Worm (Caenorhabditis elegans) whole organism, late embryonic: Measurements from ENCODE around the gene cyp-33A1.

Experiments used
- C08G9.2 ChIP-seq: sonication (generic microtip); optimal IDR thresholded peaks from 2 replicates; lab custom pipeline; 2016; ENCODE audit warnings: mild to moderate bottlenecking, missing genetic modification characterization, moderate library complexity, missing compliant biosample characterization
- ama-1 ChIP-seq: fragments of 150-350 bp; optimal IDR thresholded peaks from 2 replicates; lab custom pipeline; 2014
- ceh-2 ChIP-seq: sonication (generic microtip); optimal IDR thresholded peaks from 2 replicates; lab custom pipeline; 2016; ENCODE audit warnings: missing genotype, missing genetic modification characterization, missing compliant biosample characterization
- ceh-45 ChIP-seq: fragments of 200-800 bp; sonication (Bioruptor generic); IDR thresholded peaks from 2 replicates; pipeline ENCODE4 v1.3.6; 2022; ENCODE audit warnings: missing genetic modification reagents, missing genetic modification characterization, missing compliant biosample characterization
- ceh-9 ChIP-seq: sonication (generic microtip); optimal IDR thresholded peaks from 2 replicates; lab custom pipeline; 2016; ENCODE audit warnings: mild to moderate bottlenecking, missing genetic modification characterization, inconsistent platforms, missing compliant biosample characterization
- dve-1 ChIP-seq: sonication (generic microtip); optimal IDR thresholded peaks from 2 replicates; lab custom pipeline; 2017; ENCODE audit warnings: antibody characterized with exemption, mild to moderate bottlenecking, missing genetic modification characterization, missing compliant biosample characterization
- elt-2 ChIP-seq: sonication (generic microtip); optimal IDR thresholded peaks from 2 replicates; lab custom pipeline; 2016; ENCODE audit warnings: missing genetic modification reagents, missing genetic modification characterization, missing compliant biosample characterization
- fkh-10 ChIP-seq: fragments of 150-350 bp; optimal IDR thresholded peaks from 2 replicates; lab custom pipeline; 2014; ENCODE audit warnings: missing biosample characterization, missing genetic modification reagents, missing genetic modification characterization
- hlh-13 ChIP-seq: fragments of 200-800 bp; sonication (Bioruptor generic); optimal IDR thresholded peaks from 2 replicates; lab custom pipeline; 2018; ENCODE audit warnings: mild to moderate bottlenecking, missing genetic modification characterization, missing compliant biosample characterization
- nfya-1 ChIP-seq: sonication (generic microtip); optimal IDR thresholded peaks from 2 replicates; lab custom pipeline; 2017; ENCODE audit warnings: missing genetic modification characterization, mild to moderate bottlenecking, missing compliant biosample characterization, antibody characterized with exemption, moderate library complexity
- pqm-1 ChIP-seq: sonication (generic microtip); optimal IDR thresholded peaks from 2 replicates; lab custom pipeline; 2016; ENCODE audit warnings: missing genetic modification characterization, missing compliant biosample characterization
- pros-1 ChIP-seq: fragments of 150-350 bp; optimal IDR thresholded peaks from 2 replicates; lab custom pipeline; 2014; ENCODE audit warnings: missing biosample characterization, missing genetic modification reagents, missing genetic modification characterization
- tbx-2 ChIP-seq: sonication (generic microtip); optimal IDR thresholded peaks from 2 replicates; lab custom pipeline; 2016; ENCODE audit warnings: missing genetic modification characterization, missing compliant biosample characterization

ce11 chrV:7713072-7713471 is 31.8 kb upstream of the cyp-33A1 start, which contains the start of gene ZK105.13:
- TF ChIP-seq ceh-9 (tag; lab: Kevin White, UChicago) (no peak), pros-1 (no peak), elt-2 (tag; lab: Kevin White, UChicago) (no peak), tbx-2 (tag; lab: Kevin White, UChicago) (no peak), ceh-45 (GFP tag; lab: Robert Waterston, UW) (no peak), ama-1 (lab: Kevin White, UChicago) (no peak), C08G9.2 (tag; lab: Kevin White, UChicago) (no peak), ceh-2 (tag; lab: Kevin White, UChicago) (no peak), pqm-1 (tag; lab: Kevin White, UChicago) (no peak), hlh-13 (GFP tag; lab: Kevin White, UChicago) (no peak), fkh-10 (GFP tag; lab: Kevin White, UChicago) (no peak), dve-1 (tag; lab: Kevin White, UChicago) (no peak), nfya-1 (tag; lab: Kevin White, UChicago) (no peak)
